Worm (Caenorhabditis elegans) whole organism, L1 larva: Measurements from ENCODE around the gene lgc-28.

Source experiments
- alr-1 ChIP-seq: fragments of 200-800 bp; sonication (Bioruptor generic); optimal IDR thresholded peaks from 2 replicates; lab custom pipeline; 2018; ENCODE audit warnings: borderline replicate concordance, mild to moderate bottlenecking, missing genetic modification characterization, missing compliant biosample characterization
- aly-2 ChIP-seq: fragments of 150-350 bp; optimal IDR thresholded peaks from 2 replicates; lab custom pipeline; 2014; ENCODE audit warnings: missing biosample characterization, missing genetic modification characterization
- egl-27 ChIP-seq, 2 experiments: fragments of 150-350 bp in 1 of 2; sonication (generic microtip); optimal IDR thresholded peaks; 3 replicates each; lab custom pipeline; 2017 to 2018; ENCODE audit warnings: missing biosample characterization in 2 of 2, missing genetic modification characterization in 2 of 2, missing genetic modification reagents in 2 of 2
- fkh-10 ChIP-seq: sonication (generic microtip); optimal IDR thresholded peaks from 2 replicates; lab custom pipeline; 2017; ENCODE audit warnings: missing biosample characterization, missing genetic modification reagents, missing genetic modification characterization
- irx-1 ChIP-seq: sonication (generic microtip); optimal IDR thresholded peaks from 2 replicates; lab custom pipeline; 2016; ENCODE audit warnings: missing genetic modification characterization, missing compliant biosample characterization
- mdl-1 ChIP-seq, 2 experiments: fragments of 150-350 bp; optimal IDR thresholded peaks; 2 replicates each; lab custom pipeline; 2014 to 2017; ENCODE audit warnings: missing biosample characterization in 2 of 2, missing genetic modification characterization in 2 of 2, inconsistent platforms in 1 of 2
- nhr-11 ChIP-seq: fragments of 150-350 bp; optimal IDR thresholded peaks from 2 replicates; lab custom pipeline; 2014; ENCODE audit warnings: missing biosample characterization, missing genetic modification characterization
- nhr-77 ChIP-seq: fragments of 150-350 bp; optimal IDR thresholded peaks from 2 replicates; lab custom pipeline; 2014; ENCODE audit warnings: missing biosample characterization, missing genetic modification characterization
- nhr-90 ChIP-seq: sonication (generic microtip); optimal IDR thresholded peaks from 2 replicates; lab custom pipeline; 2016; ENCODE audit warnings: mild to moderate bottlenecking, missing genetic modification characterization, missing compliant biosample characterization; ENCODE audit not compliant: poor library complexity
- pqm-1 ChIP-seq: sonication (generic microtip); optimal IDR thresholded peaks from 3 replicates; lab custom pipeline; 2017; ENCODE audit warnings: missing biosample characterization, missing genetic modification characterization

DNA sequence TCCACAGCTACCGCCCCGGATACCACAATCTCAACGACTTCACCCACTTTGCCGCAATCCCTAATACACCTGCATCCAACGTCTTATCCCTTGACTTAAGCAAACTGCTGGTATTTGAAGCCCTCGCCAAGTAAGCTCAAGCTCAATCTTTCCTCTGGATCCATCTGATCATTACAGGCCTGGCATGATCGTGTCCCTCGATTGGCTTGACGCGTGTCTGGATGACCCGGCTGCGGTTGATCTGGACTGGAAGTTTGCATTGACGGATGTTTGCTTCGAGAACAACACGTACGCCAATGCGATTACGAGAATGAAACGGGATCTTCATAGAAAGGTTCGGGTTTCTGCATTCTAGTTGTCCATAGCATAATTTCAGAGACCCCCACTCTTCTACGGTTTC, 24.0 kb upstream of the lgc-28 start:
- TF ChIP-seq pqm-1 (tag; lab: Kevin White, UChicago) (no peak), egl-27 (tag; optimal IDR thresholded peaks at IDR 0.05; lab: Kevin White, UChicago) (no peak), nhr-77 (no peak), alr-1 (tag; lab: Kevin White, UChicago) (no peak), fkh-10 (GFP tag; lab: Kevin White, UChicago) (no peak), mdl-1 (tag; optimal IDR thresholded peaks at IDR 0.05; lab: Kevin White, UChicago) (no peak), nhr-90 (tag; lab: Kevin White, UChicago) (no peak), irx-1 (tag; lab: Kevin White, UChicago) (no peak), nhr-11 (tag; lab: Kevin White, UChicago) (no peak), aly-2 (tag; lab: Kevin White, UChicago) (no peak)
